Fruit fly (Drosophila melanogaster): ENCODE data around the gene CG31882.

DNA sequence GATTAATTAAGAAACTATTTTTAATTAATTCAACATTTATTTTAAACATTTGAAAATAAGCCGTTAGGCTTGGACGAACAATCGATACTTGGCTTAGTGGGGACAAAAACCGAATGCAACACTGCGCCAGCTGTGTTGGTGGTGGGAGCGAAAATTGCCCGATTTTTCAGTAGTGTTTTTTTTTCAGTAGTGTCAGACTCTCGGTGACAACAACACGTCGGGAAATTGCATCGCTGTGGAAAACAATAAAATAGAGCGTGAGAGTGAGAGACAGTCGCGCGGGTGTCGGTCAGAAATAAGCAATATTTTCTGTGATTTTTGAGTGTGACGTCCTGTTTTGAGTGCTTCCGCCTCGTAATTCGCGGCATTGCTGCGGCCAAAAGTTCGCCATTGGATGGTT lies 8.4 kb downstream of the CG31882 start:
- TF ChIP-seq CG8478 (optimal IDR thresholded peaks at IDR 0.05), result no peak
- peak in 1 of 2 experiments; percentile 63 for TF ChIP-seq CTCF (optimal IDR thresholded peaks at IDR 0.05)
